Worm (Caenorhabditis elegans) whole organism, L1 larva: ENCODE data around the gene M7.12.

Source experiments
- C34B4.2 ChIP-seq: sonication (generic microtip); optimal IDR thresholded peaks from 2 replicates; lab custom pipeline; 2017; ENCODE audit warnings: mild to moderate bottlenecking, missing genetic modification characterization, missing compliant biosample characterization
- Y116A8C.19 ChIP-seq: sonication (generic microtip); optimal IDR thresholded peaks from 2 replicates; lab custom pipeline; 2016; ENCODE audit warnings: missing compliant biosample characterization, missing genetic modification characterization, borderline replicate concordance
- alr-1 ChIP-seq: fragments of 200-800 bp; sonication (Bioruptor generic); optimal IDR thresholded peaks from 2 replicates; lab custom pipeline; 2018; ENCODE audit warnings: borderline replicate concordance, mild to moderate bottlenecking, missing genetic modification characterization, missing compliant biosample characterization
- aly-2 ChIP-seq: fragments of 150-350 bp; optimal IDR thresholded peaks from 2 replicates; lab custom pipeline; 2014; ENCODE audit warnings: missing biosample characterization, missing genetic modification characterization
- ama-1 ChIP-seq: fragments of 150-350 bp; optimal IDR thresholded peaks from 2 replicates; lab custom pipeline; 2014
- ceh-63 ChIP-seq: fragments of 200-800 bp; sonication (Bioruptor generic); optimal IDR thresholded peaks from 2 replicates; lab custom pipeline; 2018; ENCODE audit warnings: mild to moderate bottlenecking, missing genetic modification characterization, missing compliant biosample characterization
- ceh-8 ChIP-seq: fragments of 200-800 bp; sonication (Bioruptor generic); optimal IDR thresholded peaks from 2 replicates; lab custom pipeline; 2018; ENCODE audit warnings: mild to moderate bottlenecking, missing genetic modification characterization, moderate library complexity, missing compliant biosample characterization
- ceh-88 ChIP-seq: fragments of 200-800 bp; sonication (Bioruptor generic); IDR thresholded peaks from 2 replicates; pipeline ENCODE4 v1.3.6; 2022; ENCODE audit warnings: missing genetic modification characterization, missing compliant biosample characterization
- dsc-1 ChIP-seq: sonication (generic microtip); optimal IDR thresholded peaks from 2 replicates; lab custom pipeline; 2016; ENCODE audit warnings: mild to moderate bottlenecking, missing genetic modification characterization, missing compliant biosample characterization
- efl-3 ChIP-seq: fragments of 200-800 bp; sonication (Bioruptor generic); optimal IDR thresholded peaks from 2 replicates; lab custom pipeline; 2018; ENCODE audit warnings: mild to moderate bottlenecking, missing genetic modification characterization, missing compliant biosample characterization
- egl-13 ChIP-seq: sonication (generic microtip); optimal IDR thresholded peaks from 2 replicates; lab custom pipeline; 2016; ENCODE audit warnings: missing genotype, missing genetic modification reagents, missing genetic modification characterization, missing compliant biosample characterization
- elt-2 ChIP-seq: sonication (generic microtip); optimal IDR thresholded peaks from 2 replicates; lab custom pipeline; 2016; ENCODE audit warnings: missing genetic modification characterization, mild to moderate bottlenecking, inconsistent platforms, missing compliant biosample characterization, missing genetic modification reagents
- elt-3 ChIP-seq, 6 experiments: fragments of 150-350 bp in 1 of 6; sonication (generic microtip); optimal IDR thresholded peaks; 2 replicates each; lab custom pipeline; 2017 to 2018; ENCODE audit warnings: missing biosample characterization in 6 of 6, missing genetic modification characterization in 6 of 6, inconsistent platforms in 1 of 6
- ets-5 ChIP-seq: fragments of 200-800 bp; sonication (Bioruptor generic); IDR thresholded peaks from 2 replicates; pipeline ENCODE4 v1.3.6; 2022; ENCODE audit warnings: missing genetic modification characterization, missing compliant biosample characterization
- fkh-10 ChIP-seq: sonication (generic microtip); optimal IDR thresholded peaks from 2 replicates; lab custom pipeline; 2017; ENCODE audit warnings: missing biosample characterization, missing genetic modification reagents, missing genetic modification characterization
- fkh-8 ChIP-seq: sonication (generic microtip); optimal IDR thresholded peaks from 2 replicates; lab custom pipeline; 2016; ENCODE audit warnings: mild to moderate bottlenecking, missing genetic modification characterization, missing compliant biosample characterization
- fos-1 ChIP-seq: fragments of 150-350 bp; optimal IDR thresholded peaks from 2 replicates; lab custom pipeline; 2014; ENCODE audit warnings: missing biosample characterization, missing genetic modification characterization
- hlh-17 ChIP-seq: fragments of 200-800 bp; sonication (Bioruptor generic); optimal IDR thresholded peaks from 2 replicates; lab custom pipeline; 2018; ENCODE audit warnings: missing genetic modification characterization, mild to moderate bottlenecking, missing compliant biosample characterization, moderate library complexity, borderline replicate concordance
- hlh-4 ChIP-seq: sonication (generic microtip); optimal IDR thresholded peaks from 2 replicates; lab custom pipeline; 2016; ENCODE audit warnings: mild to moderate bottlenecking, missing genetic modification characterization, missing compliant biosample characterization
- hpl-2 ChIP-seq: fragments of 150-350 bp; optimal IDR thresholded peaks from 2 replicates; lab custom pipeline; 2014; ENCODE audit warnings: missing biosample characterization, missing genetic modification reagents, missing genetic modification characterization
- irx-1 ChIP-seq: sonication (generic microtip); optimal IDR thresholded peaks from 2 replicates; lab custom pipeline; 2016; ENCODE audit warnings: missing genetic modification characterization, missing compliant biosample characterization
- jun-1 ChIP-seq: fragments of 150-350 bp; optimal IDR thresholded peaks from 2 replicates; lab custom pipeline; 2014; ENCODE audit warnings: missing biosample characterization, missing genetic modification reagents, missing genetic modification characterization
- lin-13 ChIP-seq: fragments of 150-350 bp; optimal IDR thresholded peaks from 2 replicates; lab custom pipeline; 2014; ENCODE audit warnings: missing biosample characterization, missing genetic modification reagents, missing genetic modification characterization
- lin-15B ChIP-seq: fragments of 150-350 bp; sonication (generic microtip); optimal IDR thresholded peaks from 3 replicates; lab custom pipeline; 2014; ENCODE audit warnings: missing biosample characterization, missing genetic modification characterization
- lin-35 ChIP-seq, 2 experiments: fragments of 150-350 bp; optimal IDR thresholded peaks; 2 replicates each; lab custom pipeline; 2014; ENCODE audit warnings: missing biosample characterization in 2 of 2, missing genetic modification characterization in 2 of 2, missing genetic modification reagents in 2 of 2
- lin-39 ChIP-seq: fragments of 150-350 bp; optimal IDR thresholded peaks from 2 replicates; lab custom pipeline; 2014; ENCODE audit warnings: missing biosample characterization, missing genetic modification reagents, missing genetic modification characterization
- lir-3 ChIP-seq: sonication (generic microtip); optimal IDR thresholded peaks from 2 replicates; lab custom pipeline; 2016; ENCODE audit warnings: mild to moderate bottlenecking, missing genetic modification characterization, moderate library complexity, missing compliant biosample characterization; ENCODE audit not compliant: poor library complexity
- lsy-2 ChIP-seq, 2 experiments: fragments of 150-350 bp; optimal IDR thresholded peaks; 2 replicates each; lab custom pipeline; 2014; ENCODE audit warnings: missing biosample characterization in 2 of 2, missing genetic modification characterization in 2 of 2
- mdl-1 ChIP-seq, 2 experiments: fragments of 150-350 bp; optimal IDR thresholded peaks; 2 replicates each; lab custom pipeline; 2014 to 2017; ENCODE audit warnings: missing biosample characterization in 2 of 2, missing genetic modification characterization in 2 of 2, inconsistent platforms in 1 of 2
- mef-2 ChIP-seq: fragments of 150-350 bp; optimal IDR thresholded peaks from 2 replicates; lab custom pipeline; 2014; ENCODE audit warnings: missing biosample characterization, missing genetic modification characterization
- mep-1 ChIP-seq: fragments of 150-350 bp; optimal IDR thresholded peaks from 2 replicates; lab custom pipeline; 2014; ENCODE audit warnings: missing biosample characterization, missing genetic modification characterization
- nhr-11 ChIP-seq: fragments of 150-350 bp; optimal IDR thresholded peaks from 2 replicates; lab custom pipeline; 2014; ENCODE audit warnings: missing biosample characterization, missing genetic modification characterization
- nhr-19 ChIP-seq: fragments of 200-800 bp; sonication (Bioruptor generic); conservative IDR thresholded peaks from 2 replicates; pipeline ENCODE4 v1.3.6; 2022; ENCODE audit warnings: missing genetic modification characterization, missing compliant biosample characterization
- nhr-237 ChIP-seq: fragments of 150-350 bp; optimal IDR thresholded peaks from 2 replicates; lab custom pipeline; 2014; ENCODE audit warnings: missing biosample characterization, missing genetic modification characterization
- nhr-28 ChIP-seq: fragments of 150-350 bp; optimal IDR thresholded peaks from 2 replicates; lab custom pipeline; 2014; ENCODE audit warnings: missing biosample characterization, missing genetic modification characterization
- nhr-47 ChIP-seq: sonication (generic microtip); optimal IDR thresholded peaks from 2 replicates; lab custom pipeline; 2016; ENCODE audit warnings: mild to moderate bottlenecking, missing genetic modification characterization, moderate library complexity, missing compliant biosample characterization
- nhr-71 ChIP-seq: sonication (generic microtip); optimal IDR thresholded peaks from 2 replicates; lab custom pipeline; 2016; ENCODE audit warnings: mild to moderate bottlenecking, missing genetic modification characterization, moderate library complexity, missing compliant biosample characterization
- nhr-77 ChIP-seq: fragments of 150-350 bp; optimal IDR thresholded peaks from 2 replicates; lab custom pipeline; 2014; ENCODE audit warnings: missing biosample characterization, missing genetic modification characterization
- nhr-85 ChIP-seq: sonication (generic microtip); peaks from one replicate; lab custom pipeline; 2016; ENCODE audit warnings: missing genetic modification characterization, inconsistent platforms, missing compliant biosample characterization
- nhr-90 ChIP-seq: sonication (generic microtip); optimal IDR thresholded peaks from 2 replicates; lab custom pipeline; 2016; ENCODE audit warnings: mild to moderate bottlenecking, missing genetic modification characterization, missing compliant biosample characterization; ENCODE audit not compliant: poor library complexity
- pag-3 ChIP-seq: sonication (generic microtip); optimal IDR thresholded peaks from 2 replicates; lab custom pipeline; 2017; ENCODE audit warnings: missing genetic modification characterization, mild to moderate bottlenecking, missing compliant biosample characterization, antibody characterized with exemption, borderline replicate concordance; ENCODE audit not compliant: insufficient read depth
- rnt-1 ChIP-seq: sonication (generic microtip); optimal IDR thresholded peaks from 2 replicates; lab custom pipeline; 2016; ENCODE audit warnings: mild to moderate bottlenecking, missing genetic modification characterization, moderate library complexity, missing compliant biosample characterization
- skn-1 ChIP-seq: fragments of 150-350 bp; optimal IDR thresholded peaks from 2 replicates; lab custom pipeline; 2014; ENCODE audit warnings: missing biosample characterization, missing genetic modification characterization
- snu-23 ChIP-seq: sonication (generic microtip); optimal IDR thresholded peaks from 2 replicates; lab custom pipeline; 2016; ENCODE audit warnings: missing genetic modification characterization, missing compliant biosample characterization
- sptf-1 ChIP-seq: fragments of 150-350 bp; optimal IDR thresholded peaks from 2 replicates; lab custom pipeline; 2014; ENCODE audit warnings: missing biosample characterization, missing genetic modification characterization
- tbx-2 ChIP-seq: sonication (generic microtip); optimal IDR thresholded peaks from 2 replicates; lab custom pipeline; 2016; ENCODE audit warnings: missing genetic modification characterization, missing compliant biosample characterization
- tlp-1 ChIP-seq: fragments of 150-350 bp; optimal IDR thresholded peaks from 2 replicates; lab custom pipeline; 2014; ENCODE audit warnings: missing biosample characterization, missing genetic modification characterization
- unc-130 ChIP-seq: fragments of 150-350 bp; optimal IDR thresholded peaks from 2 replicates; lab custom pipeline; 2017; ENCODE audit warnings: missing biosample characterization, missing genetic modification characterization, inconsistent platforms
- unc-30 ChIP-seq: sonication (generic microtip); optimal IDR thresholded peaks from 2 replicates; lab custom pipeline; 2017; ENCODE audit warnings: missing biosample characterization, missing genetic modification characterization
- unc-62 ChIP-seq: fragments of 150-350 bp; optimal IDR thresholded peaks from 2 replicates; lab custom pipeline; 2014; ENCODE audit warnings: missing biosample characterization, missing genetic modification reagents, missing genetic modification characterization
- unc-98 ChIP-seq: fragments of 200-800 bp; sonication (Bioruptor generic); IDR thresholded peaks from 2 replicates; pipeline ENCODE4 v1.3.6; 2022; ENCODE audit warnings: missing genetic modification characterization, missing compliant biosample characterization
- zag-1 ChIP-seq: fragments of 150-350 bp; optimal IDR thresholded peaks from 2 replicates; lab custom pipeline; 2014; ENCODE audit warnings: missing biosample characterization, missing genetic modification characterization

The M7.12 gene

ce11 chrIV:11110995-11111619 lies 13.3 kb upstream of the M7.12 start, which contains the start of gene rps-5:
TSS of gene rps-5 (minus strand) at chrIV:11111045.
- TF ChIP-seq efl-3 (GFP tag; lab: Kevin White, UChicago): no peak
- TF ChIP-seq alr-1 (tag; lab: Kevin White, UChicago): no peak
- no peak for TF ChIP-seq mef-2
- TF ChIP-seq ets-5 (GFP tag; lab: Robert Waterston, UW): no peak
- TF ChIP-seq lir-3 (tag; lab: Kevin White, UChicago): no peak
- no peak for TF ChIP-seq hlh-4 (tag; lab: Kevin White, UChicago)
- TF ChIP-seq fos-1 (tag; lab: Kevin White, UChicago): peak; percentile 52
- TF ChIP-seq nhr-85 (tag; lab: Kevin White, UChicago): peak; percentile 80
- TF ChIP-seq ceh-88: no peak
- TF ChIP-seq nhr-71 (tag; lab: Kevin White, UChicago): peak; percentile 80
- TF ChIP-seq mdl-1 (tag; optimal IDR thresholded peaks at IDR 0.05; lab: Kevin White, UChicago): peak in 1 of 2 experiments; percentile 50
- TF ChIP-seq ceh-8 (GFP tag; lab: Kevin White, UChicago): no peak
- TF ChIP-seq dsc-1 (tag; lab: Kevin White, UChicago): peak; percentile 37
- no peak for TF ChIP-seq aly-2 (tag; lab: Kevin White, UChicago)
- peak; percentile 43 for TF ChIP-seq jun-1 (tag; lab: Kevin White, UChicago)
- no peak for TF ChIP-seq lin-39 (tag; lab: Kevin White, UChicago)
- no peak for TF ChIP-seq hpl-2 (GFP tag; lab: Kevin White, UChicago)
- TF ChIP-seq egl-13 (tag; lab: Kevin White, UChicago): no peak
- TF ChIP-seq snu-23 (GFP tag; lab: Kevin White, UChicago): peak; percentile 80
- TF ChIP-seq irx-1: peak; percentile 20
- no peak for TF ChIP-seq Y116A8C.19 (tag; lab: Kevin White, UChicago)
- TF ChIP-seq tbx-2 (tag; lab: Kevin White, UChicago): peak; percentile 59
- no peak for TF ChIP-seq nhr-237 (tag; lab: Kevin White, UChicago)
- TF ChIP-seq sptf-1 (tag; lab: Kevin White, UChicago): no peak
- no peak for TF ChIP-seq pag-3 (tag; lab: Kevin White, UChicago)
- TF ChIP-seq skn-1 (tag; lab: Kevin White, UChicago): peak; percentile 44
- no peak for TF ChIP-seq unc-98 (GFP tag; lab: Robert Waterston, UW)
- peak; percentile 12 for TF ChIP-seq elt-2
- TF ChIP-seq lin-15B: peak; percentile 25
- peak; percentile 42 for TF ChIP-seq zag-1 (tag; lab: Kevin White, UChicago)
- TF ChIP-seq nhr-77 (tag; lab: Kevin White, UChicago): peak; percentile 36
- no peak for TF ChIP-seq C34B4.2
- TF ChIP-seq unc-30 (tag; lab: Kevin White, UChicago): no peak
- TF ChIP-seq hlh-17 (GFP tag; lab: Kevin White, UChicago): no peak
- TF ChIP-seq ama-1 (lab: Kevin White, UChicago): no peak
- TF ChIP-seq nhr-90 (tag; lab: Kevin White, UChicago): peak; percentile 35
- peak; percentile 3 for TF ChIP-seq lin-13 (GFP tag; lab: Kevin White, UChicago)
- TF ChIP-seq nhr-11 (tag; lab: Kevin White, UChicago): no peak
- peak; percentile 66 for TF ChIP-seq nhr-19 (GFP tag; lab: Robert Waterston, UW)
- TF ChIP-seq nhr-47 (tag; lab: Kevin White, UChicago): peak; percentile 70
- TF ChIP-seq unc-130 (tag; lab: Kevin White, UChicago): peak; percentile 34
- TF ChIP-seq lsy-2 (tag; optimal IDR thresholded peaks at IDR 0.05; lab: Kevin White, UChicago): peak; percentile 80 to 92
- no peak for TF ChIP-seq ceh-63
- TF ChIP-seq elt-3 (tag; optimal IDR thresholded peaks at IDR 0.05; lab: Kevin White, UChicago): peak in 1 of 6 experiments; percentile 11
- TF ChIP-seq unc-62 (GFP tag; lab: Kevin White, UChicago): no peak
- peak; percentile 63 for TF ChIP-seq rnt-1 (tag; lab: Kevin White, UChicago)
- TF ChIP-seq mep-1 (tag; lab: Kevin White, UChicago): peak; percentile 64
- no peak for TF ChIP-seq nhr-28 (tag; lab: Kevin White, UChicago)
- peak; percentile 21 for TF ChIP-seq fkh-8 (tag; lab: Kevin White, UChicago)
- TF ChIP-seq tlp-1 (tag; lab: Kevin White, UChicago): no peak
- TF ChIP-seq fkh-10 (GFP tag; lab: Kevin White, UChicago): no peak
- TF ChIP-seq lin-35 (GFP tag; optimal IDR thresholded peaks at IDR 0.05; lab: Kevin White, UChicago): peak; percentile 80 to 92
